Worm (Caenorhabditis elegans) whole organism, mixed stage, embryonic: Measurements from ENCODE around the gene T19C4.1.

ENCODE experiments used
- M03D4.4 ChIP-seq: sonication (generic microtip); optimal IDR thresholded peaks from 2 replicates; lab custom pipeline; 2017; ENCODE audit warnings: mild to moderate bottlenecking, missing genetic modification characterization, missing compliant biosample characterization
- bed-3 ChIP-seq: fragments of 200-800 bp; sonication (Bioruptor generic); optimal IDR thresholded peaks from 3 replicates; lab custom pipeline; 2018; ENCODE audit warnings: mild to moderate bottlenecking, missing genetic modification characterization, moderate library complexity, missing compliant biosample characterization
- blmp-1 ChIP-seq: fragments of 150-350 bp; optimal IDR thresholded peaks from 2 replicates; lab custom pipeline; 2014; ENCODE audit warnings: missing biosample characterization, missing genetic modification characterization
- ceh-39 ChIP-seq: fragments of 150-350 bp; optimal IDR thresholded peaks from 2 replicates; lab custom pipeline; 2014; ENCODE audit warnings: missing biosample characterization, missing genetic modification characterization
- ceh-43 ChIP-seq: fragments of 200-800 bp; sonication (Bioruptor generic); optimal IDR thresholded peaks from 2 replicates; lab custom pipeline; 2018; ENCODE audit warnings: mild to moderate bottlenecking, missing genetic modification characterization, moderate library complexity, missing compliant biosample characterization
- ces-1 ChIP-seq: fragments of 150-350 bp; optimal IDR thresholded peaks from 2 replicates; lab custom pipeline; 2014; ENCODE audit warnings: missing biosample characterization, missing genetic modification reagents, missing genetic modification characterization
- cnd-1 ChIP-seq: fragments of 200-800 bp; sonication (Bioruptor generic); optimal IDR thresholded peaks from 2 replicates; lab custom pipeline; 2018; ENCODE audit warnings: mild to moderate bottlenecking, missing genetic modification characterization, missing compliant biosample characterization
- drap-1 ChIP-seq: fragments of 200-800 bp; sonication (Bioruptor generic); optimal IDR thresholded peaks from 3 replicates; lab custom pipeline; 2018; ENCODE audit warnings: mild to moderate bottlenecking, missing genetic modification characterization, missing compliant biosample characterization
- elt-1 ChIP-seq: sonication (generic microtip); optimal IDR thresholded peaks from 2 replicates; lab custom pipeline; 2017; ENCODE audit warnings: missing genetic modification characterization, mild to moderate bottlenecking, missing compliant biosample characterization, antibody characterized with exemption, moderate library complexity, borderline replicate concordance; ENCODE audit not compliant: insufficient read depth
- elt-3 ChIP-seq: fragments of 150-350 bp; optimal IDR thresholded peaks from 2 replicates; lab custom pipeline; 2014; ENCODE audit warnings: missing biosample characterization, missing genetic modification characterization
- flh-1 ChIP-seq: fragments of 200-800 bp; sonication (Bioruptor generic); optimal IDR thresholded peaks from 2 replicates; lab custom pipeline; 2018; ENCODE audit warnings: mild to moderate bottlenecking, missing genetic modification characterization, moderate library complexity, missing compliant biosample characterization
- ham-2 ChIP-seq: fragments of 200-800 bp; sonication (Bioruptor generic); optimal IDR thresholded peaks from 2 replicates; lab custom pipeline; 2018; ENCODE audit warnings: mild to moderate bottlenecking, missing genetic modification characterization, missing compliant biosample characterization
- hlh-1 ChIP-seq: fragments of 150-350 bp; optimal IDR thresholded peaks from 2 replicates; lab custom pipeline; 2014; ENCODE audit warnings: missing biosample characterization, missing genetic modification reagents, missing genetic modification characterization
- lin-13 ChIP-seq: fragments of 150-350 bp; optimal IDR thresholded peaks from 2 replicates; lab custom pipeline; 2014; ENCODE audit warnings: missing biosample characterization, missing genetic modification characterization
- lin-32 ChIP-seq: fragments of 200-800 bp; sonication (Bioruptor generic); optimal IDR thresholded peaks from 2 replicates; lab custom pipeline; 2018; ENCODE audit warnings: mild to moderate bottlenecking, missing genetic modification characterization, missing compliant biosample characterization
- lsy-2 ChIP-seq: fragments of 150-350 bp; optimal IDR thresholded peaks from 2 replicates; lab custom pipeline; 2014; ENCODE audit warnings: missing biosample characterization, missing genetic modification characterization
- mab-5 ChIP-seq: fragments of 150-350 bp; optimal IDR thresholded peaks from 2 replicates; lab custom pipeline; 2014; ENCODE audit warnings: missing biosample characterization, missing genetic modification characterization
- mep-1 ChIP-seq: fragments of 150-350 bp; optimal IDR thresholded peaks from 2 replicates; lab custom pipeline; 2017; ENCODE audit warnings: missing biosample characterization, missing genetic modification reagents, missing genetic modification characterization, inconsistent platforms
- mls-2 ChIP-seq: sonication (generic microtip); optimal IDR thresholded peaks from 2 replicates; lab custom pipeline; 2016; ENCODE audit warnings: mild to moderate bottlenecking, missing genetic modification characterization, moderate library complexity, missing compliant biosample characterization
- nhr-12 ChIP-seq: fragments of 150-350 bp; optimal IDR thresholded peaks from 2 replicates; lab custom pipeline; 2014; ENCODE audit warnings: missing biosample characterization, missing genetic modification characterization
- nhr-237 ChIP-seq: fragments of 150-350 bp; optimal IDR thresholded peaks from 2 replicates; lab custom pipeline; 2014; ENCODE audit warnings: missing biosample characterization, missing genetic modification characterization
- nhr-28 ChIP-seq: fragments of 150-350 bp; optimal IDR thresholded peaks from 2 replicates; lab custom pipeline; 2014; ENCODE audit warnings: missing biosample characterization, missing genetic modification characterization
- nhr-76 ChIP-seq: sonication (generic microtip); optimal IDR thresholded peaks from 2 replicates; lab custom pipeline; 2017; ENCODE audit warnings: missing biosample characterization, missing genetic modification characterization
- pha-4 ChIP-seq: fragments of 150-350 bp; optimal IDR thresholded peaks from 2 replicates; lab custom pipeline; 2018; ENCODE audit warnings: missing biosample characterization, missing genetic modification reagents, missing genetic modification characterization
- sem-2 ChIP-seq: fragments of 200-800 bp; sonication (Bioruptor generic); optimal IDR thresholded peaks from 2 replicates; lab custom pipeline; 2018; ENCODE audit warnings: mild to moderate bottlenecking, missing genetic modification characterization, missing compliant biosample characterization
- snpc-4 ChIP-seq: fragments of 150-350 bp; optimal IDR thresholded peaks from 2 replicates; lab custom pipeline; 2014; ENCODE audit warnings: missing biosample characterization, missing genetic modification characterization
- sptf-1 ChIP-seq: sonication (generic microtip); optimal IDR thresholded peaks from 2 replicates; lab custom pipeline; 2017; ENCODE audit warnings: mild to moderate bottlenecking, missing genetic modification characterization, moderate library complexity, missing compliant biosample characterization
- unc-120 ChIP-seq: sonication (generic microtip); optimal IDR thresholded peaks from 2 replicates; lab custom pipeline; 2017; ENCODE audit warnings: missing genetic modification characterization, missing compliant biosample characterization; ENCODE audit not compliant: poor library complexity, severe bottlenecking
- unc-62 ChIP-seq: fragments of 150-350 bp; optimal IDR thresholded peaks from 2 replicates; lab custom pipeline; 2014; ENCODE audit warnings: missing biosample characterization, missing genetic modification reagents, missing genetic modification characterization
- zip-8 ChIP-seq: fragments of 150-350 bp; optimal IDR thresholded peaks from 2 replicates; lab custom pipeline; 2014; ENCODE audit warnings: missing biosample characterization, missing genetic modification characterization
- ztf-11 ChIP-seq: fragments of 150-350 bp; optimal IDR thresholded peaks from 2 replicates; lab custom pipeline; 2014; ENCODE audit warnings: missing biosample characterization, missing genetic modification characterization

T19C4.1 gene

DNA sequence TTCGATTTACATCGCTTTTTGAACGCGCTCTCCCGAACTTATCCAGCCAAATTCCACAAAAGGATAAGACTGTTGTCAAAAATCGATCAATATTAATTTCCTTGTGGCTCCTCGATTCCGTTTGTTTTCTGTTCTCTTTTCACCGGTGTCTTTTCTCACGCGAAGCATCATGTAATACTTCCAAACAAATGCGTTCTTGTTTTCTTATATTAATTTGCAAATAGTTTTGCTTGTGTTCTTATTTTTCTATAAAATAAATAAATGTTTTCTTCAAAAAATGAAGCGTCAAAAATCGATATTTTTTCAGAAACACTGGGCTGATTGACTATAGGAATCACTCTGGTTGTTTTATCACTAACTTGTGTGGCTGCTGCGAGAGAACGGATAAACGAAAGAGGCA, 35.9 kb upstream of the T19C4.1 start, which contains the start of gene math-33:
Gene math-33, plus strand, starts transcription at position 301 of the 400 bp plus-strand sequence.
- TF ChIP-seq pha-4 (tag; lab: Kevin White, UChicago) (no peak), nhr-28 (tag; lab: Kevin White, UChicago) (no peak), sem-2 (GFP tag; lab: Kevin White, UChicago) (no peak), ceh-43 (GFP tag; lab: Kevin White, UChicago) (no peak), unc-62 (GFP tag; lab: Kevin White, UChicago) (no peak), mab-5 (tag; lab: Kevin White, UChicago) (no peak), sptf-1 (tag; lab: Kevin White, UChicago) (no peak), ztf-11 (no peak), mls-2 (tag; lab: Kevin White, UChicago) (no peak), drap-1 (no peak), snpc-4 (tag; lab: Kevin White, UChicago) (no peak), blmp-1 (tag; lab: Kevin White, UChicago) (no peak)
- TF ChIP-seq, all 35 proteins: peak for 0

DNA sequence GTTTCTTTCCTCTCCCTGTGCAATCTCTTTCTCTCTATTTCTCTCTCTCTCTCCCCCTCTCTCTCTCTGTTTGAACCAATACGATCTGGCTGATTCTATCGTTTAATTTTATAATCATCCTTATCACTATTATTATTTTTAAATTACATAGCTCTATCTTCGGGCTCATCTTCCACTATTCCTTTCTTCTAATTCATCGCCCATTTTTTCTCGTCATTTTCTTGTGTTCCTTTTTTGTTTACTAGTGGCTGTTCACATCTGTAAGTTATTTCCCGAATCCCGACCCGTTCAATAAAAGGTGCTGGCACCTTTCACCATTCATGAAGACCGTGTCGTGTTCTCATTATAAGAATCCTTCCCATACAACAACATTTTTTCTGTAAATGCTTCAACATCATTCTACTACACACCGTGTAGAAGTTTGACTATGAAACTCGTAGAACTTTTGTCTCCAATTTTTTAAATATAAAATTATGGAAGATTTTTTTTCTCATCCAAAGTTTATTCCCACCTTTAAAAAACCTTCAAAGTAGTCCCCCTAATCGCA, 31.3 kb upstream of the T19C4.1 start:
- TF ChIP-seq M03D4.4 (tag; lab: Kevin White, UChicago) (no peak), lin-32 (no peak), elt-3 (tag; lab: Kevin White, UChicago) (no peak), nhr-12 (no peak), blmp-1 (tag; lab: Kevin White, UChicago) (no peak), pha-4 (tag; lab: Kevin White, UChicago) (no peak), nhr-28 (tag; lab: Kevin White, UChicago) (no peak), nhr-76 (tag; lab: Kevin White, UChicago) (no peak), ham-2 (no peak), bed-3 (GFP tag; lab: Kevin White, UChicago) (no peak), flh-1 (GFP tag; lab: Kevin White, UChicago) (no peak), snpc-4 (tag; lab: Kevin White, UChicago) (no peak), zip-8 (tag; lab: Kevin White, UChicago) (no peak), mls-2 (tag; lab: Kevin White, UChicago) (no peak), ces-1 (no peak), elt-1 (tag; lab: Kevin White, UChicago) (no peak), ztf-11 (no peak), ceh-39 (tag; lab: Kevin White, UChicago) (no peak)

DNA sequence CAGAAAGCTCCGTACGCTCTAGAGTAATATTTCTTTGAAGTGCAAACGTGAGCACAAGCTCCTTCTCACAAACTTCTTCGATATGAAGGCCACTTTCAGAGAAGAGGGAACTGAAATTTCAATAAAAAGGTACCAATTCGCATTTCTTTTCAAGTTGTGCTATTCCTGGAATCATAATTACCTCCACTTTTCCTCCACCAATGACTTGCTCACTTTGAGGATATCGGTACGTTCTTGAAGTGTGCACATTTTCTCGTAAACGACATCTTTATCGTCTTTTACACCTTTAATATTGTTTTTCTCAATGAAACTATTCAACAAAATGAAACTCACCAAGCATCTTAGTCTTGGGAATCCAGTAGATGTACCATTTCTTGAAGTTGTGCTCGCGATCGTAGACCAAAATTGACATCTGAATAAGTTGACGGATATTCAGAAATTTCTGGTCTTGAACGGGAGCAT, 30.2 kb upstream of the T19C4.1 start, which contains the start of gene scb-1:
Gene scb-1, minus strand, starts transcription at position 412 of the 462 bp plus-strand sequence.
- TF ChIP-seq nhr-237 (tag; lab: Kevin White, UChicago): no peak
- no peak for TF ChIP-seq sptf-1 (tag; lab: Kevin White, UChicago)
- TF ChIP-seq elt-3 (tag; lab: Kevin White, UChicago): no peak
- no peak for TF ChIP-seq cnd-1 (tag; lab: Kevin White, UChicago)
- TF ChIP-seq nhr-12: no peak
- TF ChIP-seq ztf-11: no peak
- no peak for TF ChIP-seq lin-13 (tag; lab: Kevin White, UChicago)
- TF ChIP-seq ceh-39 (tag; lab: Kevin White, UChicago): no peak
- no peak for TF ChIP-seq mls-2 (tag; lab: Kevin White, UChicago)
- no peak for TF ChIP-seq pha-4 (tag; lab: Kevin White, UChicago)
- no peak for TF ChIP-seq blmp-1 (tag; lab: Kevin White, UChicago)
- TF ChIP-seq unc-120 (tag; lab: Kevin White, UChicago): no peak
- TF ChIP-seq elt-1 (tag; lab: Kevin White, UChicago): no peak
- TF ChIP-seq ham-2: no peak
- no peak for TF ChIP-seq drap-1
- TF ChIP-seq unc-62 (GFP tag; lab: Kevin White, UChicago): no peak
- TF ChIP-seq nhr-28 (tag; lab: Kevin White, UChicago): no peak

DNA sequence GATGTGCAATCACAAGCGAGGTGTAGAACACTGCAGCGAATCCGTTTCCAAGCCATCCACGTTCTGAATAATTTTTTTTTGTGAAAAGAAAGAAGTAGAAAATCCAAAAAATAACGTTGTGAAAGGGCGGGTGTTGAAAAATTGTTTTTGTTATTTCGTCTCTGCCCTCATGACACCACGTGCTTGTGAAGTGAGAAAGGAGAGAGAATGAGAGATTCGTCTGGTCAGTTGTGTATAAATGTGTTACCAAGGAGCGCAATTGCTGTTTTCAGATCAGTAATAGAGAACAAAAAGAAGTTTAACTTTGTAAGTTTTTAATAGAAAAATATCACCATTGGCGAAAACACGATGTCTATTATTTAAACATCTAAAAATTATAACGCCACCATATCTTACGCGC, 28.3 kb upstream of the T19C4.1 start:
- peak; percentile 56 for TF ChIP-seq hlh-1 (tag; lab: Kevin White, UChicago)
- peak; percentile 33 for TF ChIP-seq mep-1 (tag; lab: Kevin White, UChicago)
- peak; percentile 84 for TF ChIP-seq ces-1
- TF ChIP-seq lsy-2 (tag; lab: Kevin White, UChicago): no peak
- TF ChIP-seq ceh-39 (tag; lab: Kevin White, UChicago): no peak
